Fruit fly (Drosophila melanogaster): ENCODE measurements around the gene foxo.

- TF ChIP-seq CTCF (optimal IDR thresholded peaks at IDR 0.05) (no peak), CG8478 (optimal IDR thresholded peaks at IDR 0.05) (no peak)
Observed at dm6 chr3R:14032422-14033188, 24.1 kb upstream of the foxo start.

Data from S2 (cell line).